Worm (Caenorhabditis elegans) whole organism, L4 larva: ENCODE data around the gene memo-1.

Source experiments
- duxl-1 ChIP-seq: sonication (generic microtip); optimal IDR thresholded peaks from 2 replicates; lab custom pipeline; 2016; ENCODE audit warnings: mild to moderate bottlenecking, missing genetic modification characterization, moderate library complexity, missing compliant biosample characterization; ENCODE audit not compliant: poor library complexity
- egl-27 ChIP-seq: sonication (generic microtip); optimal IDR thresholded peaks from 3 replicates; lab custom pipeline; 2017; ENCODE audit warnings: missing biosample characterization, missing genetic modification reagents, missing genetic modification characterization
- mes-2 ChIP-seq: sonication (generic microtip); optimal IDR thresholded peaks from 2 replicates; lab custom pipeline; 2016; ENCODE audit warnings: missing genotype, mild to moderate bottlenecking, missing genetic modification characterization, missing compliant biosample characterization; ENCODE audit not compliant: poor library complexity, severe bottlenecking
- nhr-76 ChIP-seq: fragments of 150-350 bp; optimal IDR thresholded peaks from 2 replicates; lab custom pipeline; 2014; ENCODE audit warnings: missing biosample characterization, missing genetic modification characterization
- pqm-1 ChIP-seq: sonication (generic microtip); optimal IDR thresholded peaks from 2 replicates; lab custom pipeline; 2017; ENCODE audit warnings: missing biosample characterization, missing genetic modification characterization
- rbr-2 ChIP-seq: sonication (generic microtip); optimal IDR thresholded peaks from 2 replicates; lab custom pipeline; 2016; ENCODE audit warnings: missing genotype, missing genetic modification characterization, missing compliant biosample characterization
- unc-130 ChIP-seq: sonication (generic microtip); optimal IDR thresholded peaks from 2 replicates; lab custom pipeline; 2016; ENCODE audit warnings: missing genetic modification reagents, missing genetic modification characterization, missing compliant biosample characterization
- unc-39 ChIP-seq: sonication (generic microtip); optimal IDR thresholded peaks from 2 replicates; lab custom pipeline; 2017; ENCODE audit warnings: missing biosample characterization, missing genetic modification characterization
- ztf-11 ChIP-seq: fragments of 150-350 bp; optimal IDR thresholded peaks from 2 replicates; lab custom pipeline; 2014; ENCODE audit warnings: missing biosample characterization, missing genetic modification characterization

- TF ChIP-seq unc-130 (GFP tag; lab: Kevin White, UChicago) (no peak), egl-27 (tag; lab: Kevin White, UChicago) (no peak), rbr-2 (tag; lab: Kevin White, UChicago) (no peak), nhr-76 (tag; lab: Kevin White, UChicago) (no peak), mes-2 (tag; lab: Kevin White, UChicago) (peak; percentile 42), duxl-1 (tag; lab: Kevin White, UChicago) (no peak), unc-39 (tag; lab: Kevin White, UChicago) (no peak), pqm-1 (no peak), ztf-11 (tag; lab: Kevin White, UChicago) (no peak)
Observed at ce11 chrV:7848251-7848650, 1.3 kb upstream of the memo-1 start.
